Worm (Caenorhabditis elegans) whole organism, mixed stage, embryonic: ENCODE measurements around the gene T26A8.4.
A peak's percentile ranks its signal among the peaks of the same experiment; 100 is the strongest.

ENCODE experiments used
- M03D4.4 ChIP-seq: sonication (generic microtip); optimal IDR thresholded peaks from 2 replicates; lab custom pipeline; 2017; ENCODE audit warnings: mild to moderate bottlenecking, missing genetic modification characterization, missing compliant biosample characterization
- bed-3 ChIP-seq: fragments of 200-800 bp; sonication (Bioruptor generic); optimal IDR thresholded peaks from 3 replicates; lab custom pipeline; 2018; ENCODE audit warnings: mild to moderate bottlenecking, missing genetic modification characterization, moderate library complexity, missing compliant biosample characterization
- blmp-1 ChIP-seq: fragments of 150-350 bp; optimal IDR thresholded peaks from 2 replicates; lab custom pipeline; 2014; ENCODE audit warnings: missing biosample characterization, missing genetic modification characterization
- ceh-39 ChIP-seq: fragments of 150-350 bp; optimal IDR thresholded peaks from 2 replicates; lab custom pipeline; 2014; ENCODE audit warnings: missing biosample characterization, missing genetic modification characterization
- ceh-43 ChIP-seq: fragments of 200-800 bp; sonication (Bioruptor generic); optimal IDR thresholded peaks from 2 replicates; lab custom pipeline; 2018; ENCODE audit warnings: mild to moderate bottlenecking, missing genetic modification characterization, moderate library complexity, missing compliant biosample characterization
- ceh-83 ChIP-seq: fragments of 200-800 bp; sonication (Bioruptor generic); optimal IDR thresholded peaks from 2 replicates; lab custom pipeline; 2018; ENCODE audit warnings: mild to moderate bottlenecking, missing genetic modification characterization, missing compliant biosample characterization
- ces-1 ChIP-seq: fragments of 150-350 bp; optimal IDR thresholded peaks from 2 replicates; lab custom pipeline; 2014; ENCODE audit warnings: missing biosample characterization, missing genetic modification reagents, missing genetic modification characterization
- cnd-1 ChIP-seq: fragments of 200-800 bp; sonication (Bioruptor generic); optimal IDR thresholded peaks from 2 replicates; lab custom pipeline; 2018; ENCODE audit warnings: mild to moderate bottlenecking, missing genetic modification characterization, missing compliant biosample characterization
- drap-1 ChIP-seq: fragments of 200-800 bp; sonication (Bioruptor generic); optimal IDR thresholded peaks from 3 replicates; lab custom pipeline; 2018; ENCODE audit warnings: mild to moderate bottlenecking, missing genetic modification characterization, missing compliant biosample characterization
- elt-1 ChIP-seq: sonication (generic microtip); optimal IDR thresholded peaks from 2 replicates; lab custom pipeline; 2017; ENCODE audit warnings: missing genetic modification characterization, mild to moderate bottlenecking, missing compliant biosample characterization, antibody characterized with exemption, moderate library complexity, borderline replicate concordance; ENCODE audit not compliant: insufficient read depth
- elt-3 ChIP-seq: fragments of 150-350 bp; optimal IDR thresholded peaks from 2 replicates; lab custom pipeline; 2014; ENCODE audit warnings: missing biosample characterization, missing genetic modification characterization
- flh-1 ChIP-seq: fragments of 200-800 bp; sonication (Bioruptor generic); optimal IDR thresholded peaks from 2 replicates; lab custom pipeline; 2018; ENCODE audit warnings: mild to moderate bottlenecking, missing genetic modification characterization, moderate library complexity, missing compliant biosample characterization
- ham-2 ChIP-seq: fragments of 200-800 bp; sonication (Bioruptor generic); optimal IDR thresholded peaks from 2 replicates; lab custom pipeline; 2018; ENCODE audit warnings: mild to moderate bottlenecking, missing genetic modification characterization, missing compliant biosample characterization
- hlh-1 ChIP-seq: fragments of 150-350 bp; optimal IDR thresholded peaks from 2 replicates; lab custom pipeline; 2014; ENCODE audit warnings: missing biosample characterization, missing genetic modification reagents, missing genetic modification characterization
- lin-13 ChIP-seq: fragments of 150-350 bp; optimal IDR thresholded peaks from 2 replicates; lab custom pipeline; 2014; ENCODE audit warnings: missing biosample characterization, missing genetic modification characterization
- lin-32 ChIP-seq: fragments of 200-800 bp; sonication (Bioruptor generic); optimal IDR thresholded peaks from 2 replicates; lab custom pipeline; 2018; ENCODE audit warnings: mild to moderate bottlenecking, missing genetic modification characterization, missing compliant biosample characterization
- lsy-2 ChIP-seq: fragments of 150-350 bp; optimal IDR thresholded peaks from 2 replicates; lab custom pipeline; 2014; ENCODE audit warnings: missing biosample characterization, missing genetic modification characterization
- mab-5 ChIP-seq: fragments of 150-350 bp; optimal IDR thresholded peaks from 2 replicates; lab custom pipeline; 2014; ENCODE audit warnings: missing biosample characterization, missing genetic modification characterization
- mep-1 ChIP-seq: fragments of 150-350 bp; optimal IDR thresholded peaks from 2 replicates; lab custom pipeline; 2017; ENCODE audit warnings: missing biosample characterization, missing genetic modification reagents, missing genetic modification characterization, inconsistent platforms
- mls-2 ChIP-seq: sonication (generic microtip); optimal IDR thresholded peaks from 2 replicates; lab custom pipeline; 2016; ENCODE audit warnings: mild to moderate bottlenecking, missing genetic modification characterization, moderate library complexity, missing compliant biosample characterization
- nhr-12 ChIP-seq: fragments of 150-350 bp; optimal IDR thresholded peaks from 2 replicates; lab custom pipeline; 2014; ENCODE audit warnings: missing biosample characterization, missing genetic modification characterization
- nhr-2 ChIP-seq: fragments of 150-350 bp; optimal IDR thresholded peaks from 2 replicates; lab custom pipeline; 2014; ENCODE audit warnings: missing biosample characterization, missing genetic modification characterization
- nhr-237 ChIP-seq: fragments of 150-350 bp; optimal IDR thresholded peaks from 2 replicates; lab custom pipeline; 2014; ENCODE audit warnings: missing biosample characterization, missing genetic modification characterization
- nhr-28 ChIP-seq: fragments of 150-350 bp; optimal IDR thresholded peaks from 2 replicates; lab custom pipeline; 2014; ENCODE audit warnings: missing biosample characterization, missing genetic modification characterization
- nhr-76 ChIP-seq: sonication (generic microtip); optimal IDR thresholded peaks from 2 replicates; lab custom pipeline; 2017; ENCODE audit warnings: missing biosample characterization, missing genetic modification characterization
- pha-4 ChIP-seq: fragments of 150-350 bp; optimal IDR thresholded peaks from 2 replicates; lab custom pipeline; 2018; ENCODE audit warnings: missing biosample characterization, missing genetic modification reagents, missing genetic modification characterization
- sem-2 ChIP-seq: fragments of 200-800 bp; sonication (Bioruptor generic); optimal IDR thresholded peaks from 2 replicates; lab custom pipeline; 2018; ENCODE audit warnings: mild to moderate bottlenecking, missing genetic modification characterization, missing compliant biosample characterization
- snpc-4 ChIP-seq: fragments of 150-350 bp; optimal IDR thresholded peaks from 2 replicates; lab custom pipeline; 2014; ENCODE audit warnings: missing biosample characterization, missing genetic modification characterization
- sptf-1 ChIP-seq: sonication (generic microtip); optimal IDR thresholded peaks from 2 replicates; lab custom pipeline; 2017; ENCODE audit warnings: mild to moderate bottlenecking, missing genetic modification characterization, moderate library complexity, missing compliant biosample characterization
- tbx-8 ChIP-seq: fragments of 200-800 bp; sonication (Bioruptor generic); optimal IDR thresholded peaks from 2 replicates; lab custom pipeline; 2018; ENCODE audit warnings: mild to moderate bottlenecking, missing genetic modification characterization, moderate library complexity, missing compliant biosample characterization
- unc-120 ChIP-seq: sonication (generic microtip); optimal IDR thresholded peaks from 2 replicates; lab custom pipeline; 2017; ENCODE audit warnings: missing genetic modification characterization, missing compliant biosample characterization; ENCODE audit not compliant: poor library complexity, severe bottlenecking
- unc-39 ChIP-seq: fragments of 150-350 bp; optimal IDR thresholded peaks from 2 replicates; lab custom pipeline; 2014; ENCODE audit warnings: missing biosample characterization, missing genetic modification characterization
- unc-62 ChIP-seq: fragments of 150-350 bp; optimal IDR thresholded peaks from 2 replicates; lab custom pipeline; 2014; ENCODE audit warnings: missing biosample characterization, missing genetic modification reagents, missing genetic modification characterization
- zip-8 ChIP-seq: fragments of 150-350 bp; optimal IDR thresholded peaks from 2 replicates; lab custom pipeline; 2014; ENCODE audit warnings: missing biosample characterization, missing genetic modification characterization
- ztf-11 ChIP-seq: fragments of 150-350 bp; optimal IDR thresholded peaks from 2 replicates; lab custom pipeline; 2014; ENCODE audit warnings: missing biosample characterization, missing genetic modification characterization

Gene T26A8.4

ce11 chrIV:8428492-8428891 is 4.2 kb downstream of the T26A8.4 start:
- peak; percentile 73 for TF ChIP-seq lin-13 (tag; lab: Kevin White, UChicago)
- no peak for TF ChIP-seq elt-1 (tag; lab: Kevin White, UChicago)
- TF ChIP-seq tbx-8, result no peak
- TF ChIP-seq lin-32 (GFP tag; lab: Kevin White, UChicago), result no peak
- no peak for TF ChIP-seq zip-8 (tag; lab: Kevin White, UChicago)
- peak; percentile 30 for TF ChIP-seq pha-4 (tag; lab: Kevin White, UChicago)
- peak; percentile 24 for TF ChIP-seq mls-2
- TF ChIP-seq ham-2 (GFP tag; lab: Kevin White, UChicago), result no peak
- no peak for TF ChIP-seq nhr-237 (tag; lab: Kevin White, UChicago)
- no peak for TF ChIP-seq unc-39 (tag; lab: Kevin White, UChicago)
- peak; percentile 15 for TF ChIP-seq ceh-43
- no peak for TF ChIP-seq mab-5 (tag; lab: Kevin White, UChicago)
- TF ChIP-seq hlh-1 (tag; lab: Kevin White, UChicago), result peak; percentile 49
- TF ChIP-seq elt-3 (tag; lab: Kevin White, UChicago), result no peak
- no peak for TF ChIP-seq unc-62 (GFP tag; lab: Kevin White, UChicago)
- no peak for TF ChIP-seq nhr-28 (tag; lab: Kevin White, UChicago)
- TF ChIP-seq bed-3 (GFP tag; lab: Kevin White, UChicago), result no peak
- no peak for TF ChIP-seq ztf-11 (tag; lab: Kevin White, UChicago)
- peak; percentile 36 for TF ChIP-seq ces-1 (GFP tag; lab: Kevin White, UChicago)
- peak; percentile 78 for TF ChIP-seq lsy-2 (tag; lab: Kevin White, UChicago)
- TF ChIP-seq nhr-76 (tag; lab: Kevin White, UChicago), result no peak
- TF ChIP-seq unc-120 (tag; lab: Kevin White, UChicago), result no peak
- no peak for TF ChIP-seq blmp-1 (tag; lab: Kevin White, UChicago)
- TF ChIP-seq ceh-83 (GFP tag; lab: Kevin White, UChicago), result peak; percentile 64
- TF ChIP-seq ceh-39 (tag; lab: Kevin White, UChicago), result no peak
- TF ChIP-seq nhr-2, result peak; percentile 9
- no peak for TF ChIP-seq snpc-4 (tag; lab: Kevin White, UChicago)
- no peak for TF ChIP-seq flh-1 (GFP tag; lab: Kevin White, UChicago)
- TF ChIP-seq nhr-12 (tag; lab: Kevin White, UChicago), result no peak
- peak; percentile 32 for TF ChIP-seq mep-1
- TF ChIP-seq drap-1 (GFP tag; lab: Kevin White, UChicago), result peak; percentile 81
- peak; percentile 28 for TF ChIP-seq cnd-1 (tag; lab: Kevin White, UChicago)
- peak; percentile 33 for TF ChIP-seq sem-2 (GFP tag; lab: Kevin White, UChicago)
- peak; percentile 47 for TF ChIP-seq M03D4.4 (tag; lab: Kevin White, UChicago)
- peak; percentile 59 for TF ChIP-seq sptf-1

- no peak for TF ChIP-seq elt-1 (tag; lab: Kevin White, UChicago)
- TF ChIP-seq cnd-1 (tag; lab: Kevin White, UChicago), result no peak
- no peak for TF ChIP-seq blmp-1 (tag; lab: Kevin White, UChicago)
These were observed 6.2 kb downstream of the T26A8.4 start, which contains the start of the genes T26A8.3 and tmem-231 for ce11 chrIV:8426537-8426936. TSS of gene T26A8.3 (minus strand) at chrIV:8426637. TSS of gene tmem-231 (plus strand) at chrIV:8426785.

DNA sequence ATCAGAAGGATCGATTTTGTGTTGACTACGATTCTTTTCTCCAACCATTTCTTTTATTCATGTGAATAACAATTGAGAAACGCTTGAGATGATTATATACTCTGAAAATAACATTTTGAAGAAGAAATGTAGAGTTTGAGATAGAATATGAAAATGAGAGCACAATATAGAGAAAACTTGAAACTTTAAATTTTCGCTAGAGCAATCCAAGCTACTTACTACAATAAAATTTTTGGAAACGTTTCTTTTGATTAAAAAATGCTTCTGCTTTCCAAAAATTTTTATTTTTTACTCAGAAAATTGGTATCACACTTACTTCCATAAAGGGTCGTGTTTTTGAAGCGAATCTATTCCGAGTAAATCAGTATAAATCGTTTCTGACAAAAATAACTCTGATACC is 11.7 kb downstream of the T26A8.4 start, which contains the start of gene M116.5:
TSS of gene M116.5 (minus strand) at position 101 of the 400 bp plus-strand sequence.
- TF ChIP-seq mab-5 (tag; lab: Kevin White, UChicago), result no peak
- TF ChIP-seq zip-8 (tag; lab: Kevin White, UChicago), result no peak
- TF ChIP-seq tbx-8, result no peak
- TF ChIP-seq nhr-12 (tag; lab: Kevin White, UChicago), result no peak
- no peak for TF ChIP-seq nhr-28 (tag; lab: Kevin White, UChicago)
- no peak for TF ChIP-seq lin-32 (GFP tag; lab: Kevin White, UChicago)

DNA sequence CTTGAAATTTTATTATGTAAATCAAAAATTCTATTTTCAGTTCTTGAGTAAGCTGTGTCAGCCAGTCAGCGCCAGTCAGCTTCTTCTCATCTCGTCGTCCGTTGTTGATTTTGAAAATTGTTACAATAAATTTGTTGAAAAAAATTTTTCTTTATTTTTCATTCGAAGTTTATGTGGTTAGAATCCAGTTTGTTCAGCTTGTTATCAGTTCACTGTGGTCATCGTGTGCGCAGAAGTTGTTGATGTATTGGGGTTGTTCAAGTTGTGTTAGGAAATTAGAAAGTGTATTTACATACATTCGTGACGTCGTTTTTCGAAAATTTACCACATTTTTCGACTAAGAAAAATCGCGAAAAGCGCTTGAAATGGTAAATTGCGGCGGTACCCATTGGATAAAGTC is 34.9 kb downstream of the T26A8.4 start:
- TF ChIP-seq nhr-28 (tag; lab: Kevin White, UChicago) (no peak), lin-32 (GFP tag; lab: Kevin White, UChicago) (no peak), mep-1 (no peak), blmp-1 (tag; lab: Kevin White, UChicago) (no peak), ceh-39 (tag; lab: Kevin White, UChicago) (no peak), sptf-1 (no peak), mls-2 (no peak), nhr-76 (tag; lab: Kevin White, UChicago) (no peak)
